Fruit fly (Drosophila melanogaster) whole organism, embryonic: ENCODE measurements around the gene GIIIspla2.

Experiments used
- ATbp ChIP-seq: fragments of 200-800 bp; sonication (Bioruptor generic); optimal IDR thresholded peaks from 2 replicates; lab custom pipeline; 2017; ENCODE audit warnings: missing biosample characterization, mild to moderate bottlenecking, missing genetic modification characterization, missing genetic modification reagents
- Abd-B ChIP-seq: fragments of 200-800 bp; sonication (Bioruptor generic); optimal IDR thresholded peaks from 2 replicates; lab custom pipeline; 2018; ENCODE audit warnings: missing biosample characterization, mild to moderate bottlenecking, missing genetic modification characterization, moderate library complexity
- Awh ChIP-seq: fragments of 200-800 bp; sonication (Bioruptor generic); IDR thresholded peaks from 2 replicates; pipeline ENCODE4, ENCODE4 v1.3.6; 2022; ENCODE audit warnings: missing biosample characterization, missing genetic modification characterization
- BtbVII ChIP-seq: fragments of 200-800 bp; sonication (Bioruptor generic); optimal IDR thresholded peaks from 3 replicates; lab custom pipeline; 2017; ENCODE audit warnings: missing biosample characterization, mild to moderate bottlenecking, missing genetic modification characterization
- C15 ChIP-seq: fragments of 200-800 bp; sonication (Bioruptor generic); IDR thresholded peaks from 3 replicates; pipeline ENCODE4 v1.3.6; 2022; ENCODE audit warnings: missing biosample characterization, missing genetic modification characterization
- CG10321 ChIP-seq: fragments of 200-800 bp; sonication (Bioruptor generic); IDR thresholded peaks from 2 replicates; pipeline ENCODE4 v1.3.6; 2022; ENCODE audit warnings: missing biosample characterization, missing genetic modification characterization
- CG14014 ChIP-seq: fragments of 200-800 bp; sonication (Bioruptor generic); IDR thresholded peaks from 2 replicates; pipeline ENCODE4 v1.3.6; 2022; ENCODE audit warnings: missing biosample characterization, missing genetic modification characterization
- CG15514 ChIP-seq: fragments of 200-800 bp; sonication (Bioruptor generic); optimal IDR thresholded peaks from 3 replicates; lab custom pipeline; 2017; ENCODE audit warnings: missing biosample characterization, missing genetic modification characterization, mild to moderate bottlenecking, moderate library complexity, missing genetic modification reagents
- CG1603 ChIP-seq: fragments of 200-800 bp; sonication (Bioruptor generic); optimal IDR thresholded peaks from 2 replicates; lab custom pipeline; 2019; ENCODE audit warnings: missing biosample characterization, mild to moderate bottlenecking, missing genetic modification characterization, moderate library complexity
- CG1647 ChIP-seq: fragments of 200-800 bp; sonication (Bioruptor generic); optimal IDR thresholded peaks from 3 replicates; lab custom pipeline; 2016; ENCODE audit warnings: missing biosample characterization, missing genetic modification characterization
- CG1832 ChIP-seq: fragments of 200-800 bp; sonication (Bioruptor generic); optimal IDR thresholded peaks from 2 replicates; lab custom pipeline; 2017; ENCODE audit warnings: missing biosample characterization, mild to moderate bottlenecking, missing genetic modification characterization, inconsistent platforms
- CG2129 ChIP-seq: fragments of 200-800 bp; sonication (Bioruptor generic); IDR thresholded peaks from 2 replicates; pipeline ENCODE4 v1.3.6; 2022; ENCODE audit warnings: missing biosample characterization, missing genetic modification characterization; ENCODE audit not compliant: partially characterized antibody
- CG2875 ChIP-seq: fragments of 200-800 bp; sonication (Bioruptor generic); optimal IDR thresholded peaks from 2 replicates; lab custom pipeline; 2017; ENCODE audit warnings: missing biosample characterization, mild to moderate bottlenecking, missing genetic modification characterization, missing genetic modification reagents
- CG3065 ChIP-seq: fragments of 200-800 bp; sonication (Bioruptor generic); optimal IDR thresholded peaks from 2 replicates; lab custom pipeline; 2016; ENCODE audit warnings: missing biosample characterization, missing genetic modification characterization
- CG33213 ChIP-seq: fragments of 200-800 bp; sonication (Bioruptor generic); optimal IDR thresholded peaks from 3 replicates; lab custom pipeline; 2016; ENCODE audit warnings: missing biosample characterization, missing genetic modification characterization
- CG3847 ChIP-seq: fragments of 200-800 bp; sonication (Bioruptor generic); IDR thresholded peaks from 2 replicates; pipeline ENCODE4 v1.3.6; 2022; ENCODE audit warnings: missing biosample characterization, missing genetic modification characterization
- CG5245 ChIP-seq: fragments of 200-800 bp; sonication (Bioruptor generic); optimal IDR thresholded peaks from 3 replicates; lab custom pipeline; 2016; ENCODE audit warnings: missing biosample characterization, missing genetic modification characterization
- CG6791 ChIP-seq: fragments of 200-800 bp; sonication (Bioruptor generic); IDR thresholded peaks from 3 replicates; pipeline ENCODE4 v1.3.6; 2022; ENCODE audit warnings: missing biosample characterization, missing genetic modification characterization; ENCODE audit not compliant: partially characterized antibody
- CG7987 ChIP-seq: fragments of 200-800 bp; sonication (Bioruptor generic); optimal IDR thresholded peaks from 2 replicates; lab custom pipeline; 2018; ENCODE audit warnings: missing biosample characterization, mild to moderate bottlenecking, missing genetic modification characterization, moderate library complexity
- CG9727 ChIP-seq: fragments of 200-800 bp; sonication (Bioruptor generic); optimal IDR thresholded peaks from 3 replicates; lab custom pipeline; 2017; ENCODE audit warnings: missing biosample characterization, mild to moderate bottlenecking, missing genetic modification characterization
- CG9797 ChIP-seq: fragments of 200-800 bp; sonication (Bioruptor generic); optimal IDR thresholded peaks from 3 replicates; lab custom pipeline; 2018; ENCODE audit warnings: missing biosample characterization, mild to moderate bottlenecking, missing genetic modification characterization
- Dad ChIP-seq: fragments of 200-800 bp; sonication (Bioruptor generic); optimal IDR thresholded peaks from 3 replicates; lab custom pipeline; 2016; ENCODE audit warnings: missing biosample characterization, missing genetic modification characterization
- Dbx ChIP-seq: fragments of 200-800 bp; sonication (Bioruptor generic); IDR thresholded peaks from 3 replicates; pipeline ENCODE4 v1.3.6; 2022; ENCODE audit warnings: missing biosample characterization, missing genetic modification characterization
- Dip3 ChIP-seq: fragments of 200-800 bp; sonication (Bioruptor generic); optimal IDR thresholded peaks from 3 replicates; lab custom pipeline; 2016; ENCODE audit warnings: missing biosample characterization, missing genetic modification characterization
- Ets65A ChIP-seq: fragments of 200-800 bp; sonication (Bioruptor generic); peaks from one replicate; lab custom pipeline; 2016; ENCODE audit warnings: missing biosample characterization, missing genetic modification characterization
- HmgD ChIP-seq: fragments of 200-800 bp; sonication (Bioruptor generic); optimal IDR thresholded peaks from 3 replicates; lab custom pipeline; 2016; ENCODE audit warnings: missing biosample characterization, missing genetic modification characterization
- Nf-YC ChIP-seq: fragments of 200-800 bp; optimal IDR thresholded peaks from 3 replicates; lab custom pipeline; 2019; ENCODE audit warnings: missing biosample characterization, mild to moderate bottlenecking, missing genetic modification characterization, moderate library complexity
- PHDP ChIP-seq: fragments of 200-800 bp; sonication (Bioruptor generic); optimal IDR thresholded peaks from 3 replicates; lab custom pipeline; 2018; ENCODE audit warnings: missing biosample characterization, mild to moderate bottlenecking, missing genetic modification characterization, moderate library complexity
- Poxn ChIP-seq: fragments of 200-800 bp; sonication (Bioruptor generic); IDR thresholded peaks from 2 replicates; pipeline ENCODE4 v1.3.6; 2022; ENCODE audit warnings: missing biosample characterization, missing genetic modification characterization
- Six4 ChIP-seq: fragments of 200-800 bp; sonication (Bioruptor generic); optimal IDR thresholded peaks from 2 replicates; lab custom pipeline; 2016; ENCODE audit warnings: missing biosample characterization, missing genetic modification characterization
- Trl ChIP-seq, 3 experiments: fragments of >200 bp in 2 of 3; fragments of 200-800 bp in 1 of 3; sonication (Bioruptor generic) in 1 of 3; optimal IDR thresholded peaks; 2 replicates in 1 of 3; 3 replicates in 2 of 3; lab custom pipeline; 2016 to 2017; ENCODE audit warnings: missing biosample characterization in 1 of 3, missing genetic modification characterization in 1 of 3
- ac ChIP-seq: fragments of 200-800 bp; sonication (Bioruptor generic); optimal IDR thresholded peaks from 3 replicates; lab custom pipeline; 2017; ENCODE audit warnings: missing biosample characterization, mild to moderate bottlenecking, missing genetic modification characterization
- bab2 ChIP-seq: fragments of 200-800 bp; sonication (Bioruptor generic); optimal IDR thresholded peaks from 2 replicates; lab custom pipeline; 2016; ENCODE audit warnings: missing biosample characterization, missing genetic modification characterization
- bbx ChIP-seq: fragments of 200-800 bp; sonication (Bioruptor generic); IDR thresholded peaks from 2 replicates; pipeline ENCODE4 v1.3.6; 2022; ENCODE audit warnings: missing biosample characterization, missing genetic modification characterization; ENCODE audit not compliant: partially characterized antibody
- bigmax ChIP-seq: fragments of 200-800 bp; sonication (Bioruptor generic); optimal IDR thresholded peaks from 2 replicates; lab custom pipeline; 2018; ENCODE audit warnings: missing biosample characterization, mild to moderate bottlenecking, missing genetic modification characterization
- chm ChIP-seq: fragments of 200-800 bp; sonication (Bioruptor generic); IDR thresholded peaks from 2 replicates; pipeline ENCODE4 v1.3.6; 2022; ENCODE audit warnings: missing biosample characterization, missing genetic modification characterization
- chn ChIP-seq: fragments of 200-800 bp; sonication (Bioruptor generic); optimal IDR thresholded peaks from 2 replicates; lab custom pipeline; 2016; ENCODE audit warnings: missing biosample characterization, missing genetic modification characterization
- corto ChIP-seq: fragments of 200-800 bp; sonication (Bioruptor generic); optimal IDR thresholded peaks from 2 replicates; lab custom pipeline; 2016; ENCODE audit warnings: missing biosample characterization, mild to moderate bottlenecking, missing genetic modification characterization, moderate library complexity
- fd96Cb ChIP-seq: fragments of 200-800 bp; sonication (Bioruptor generic); optimal IDR thresholded peaks from 2 replicates; lab custom pipeline; 2018; ENCODE audit warnings: missing biosample characterization, mild to moderate bottlenecking, missing genetic modification characterization, moderate library complexity
- hb ChIP-seq: fragments of 200-800 bp; sonication (Bioruptor generic); IDR thresholded peaks from 3 replicates; pipeline ENCODE4 v1.3.6; 2022; ENCODE audit warnings: missing biosample characterization, missing genetic modification characterization; ENCODE audit not compliant: partially characterized antibody
- her ChIP-seq: fragments of 200-800 bp; sonication (Bioruptor generic); optimal IDR thresholded peaks from 2 replicates; lab custom pipeline; 2016; ENCODE audit warnings: missing biosample characterization, missing genetic modification characterization
- ken ChIP-seq: fragments of 200-800 bp; sonication (Bioruptor generic); IDR thresholded peaks from 3 replicates; pipeline ENCODE4 v1.3.6; 2022; ENCODE audit warnings: missing biosample characterization, missing genetic modification characterization
- lilli ChIP-seq: fragments of 200-800 bp; sonication (Bioruptor generic); optimal IDR thresholded peaks from 3 replicates; lab custom pipeline; 2016; ENCODE audit warnings: missing biosample characterization, missing genetic modification characterization
- nerfin-1 ChIP-seq: fragments of 200-800 bp; sonication (Bioruptor generic); optimal IDR thresholded peaks from 3 replicates; lab custom pipeline; 2019; ENCODE audit warnings: missing biosample characterization, mild to moderate bottlenecking, missing genetic modification characterization, moderate library complexity
- odd ChIP-seq: fragments of 200-800 bp; sonication (Bioruptor generic); optimal IDR thresholded peaks from 2 replicates; lab custom pipeline; 2017; ENCODE audit warnings: missing biosample characterization, mild to moderate bottlenecking, missing genetic modification characterization
- pfk ChIP-seq: fragments of 200-800 bp; sonication (Bioruptor generic); optimal IDR thresholded peaks from 2 replicates; lab custom pipeline; 2018; ENCODE audit warnings: missing biosample characterization, mild to moderate bottlenecking, missing genetic modification characterization, moderate library complexity
- row ChIP-seq: fragments of 200-800 bp; sonication (Bioruptor generic); IDR thresholded peaks from 3 replicates; pipeline ENCODE4 v1.3.6; 2022; ENCODE audit warnings: missing biosample characterization, missing genetic modification characterization
- run ChIP-seq: fragments of 200-800 bp; sonication (Bioruptor generic); optimal IDR thresholded peaks from 3 replicates; lab custom pipeline; 2018; ENCODE audit warnings: missing biosample characterization, mild to moderate bottlenecking, missing genetic modification characterization
- vnd ChIP-seq: fragments of 200-800 bp; sonication (Bioruptor generic); IDR thresholded peaks from 3 replicates; pipeline ENCODE4 v1.3.6; 2022; ENCODE audit warnings: missing biosample characterization, missing genetic modification characterization; ENCODE audit not compliant: partially characterized antibody
- vvl ChIP-seq: fragments of 200-800 bp; sonication (Bioruptor generic); IDR thresholded peaks from 2 replicates; pipeline ENCODE4 v1.3.6; 2022; ENCODE audit warnings: missing biosample characterization, missing genetic modification characterization

GIIIspla2 gene

dm6 chrX:8202724-8203362 is 45.4 kb downstream of the GIIIspla2 start (continued):
- TF ChIP-seq nerfin-1 (tag; lab: Kevin White, UChicago) (no peak), CG1832 (GFP tag; lab: Kevin White, UChicago) (no peak), vvl (peak; percentile 10; the same call in 1 of the 2 replicates), bbx (GFP tag; lab: Robert Waterston, UW) (no peak), PHDP (tag; lab: Kevin White, UChicago) (peak; percentile 23), CG3065 (GFP tag; lab: Kevin White, UChicago) (no peak), chn (no peak), run (no peak), pfk (no peak), CG3847 (GFP tag; lab: Robert Waterston, UW) (no peak), HmgD (GFP tag; lab: Kevin White, UChicago) (no peak), Six4 (GFP tag; lab: Kevin White, UChicago) (no peak), CG2129 (GFP tag; lab: Robert Waterston, UW) (no peak), Dad (no peak), CG9797 (GFP tag; lab: Kevin White, UChicago) (no peak), her (GFP tag; lab: Kevin White, UChicago) (no peak), CG1647 (GFP tag; lab: Kevin White, UChicago) (no peak), Dbx (GFP tag; lab: Robert Waterston, UW) (no peak), Trl (optimal IDR thresholded peaks at IDR 0.05; lab: Kevin White, UChicago) (no peak), Trl (GFP tag; optimal IDR thresholded peaks at IDR 0.05; lab: Kevin White, UChicago) (no peak), Dip3 (peak; percentile 0), Ets65A (no peak), CG15514 (GFP tag; lab: Kevin White, UChicago) (no peak), Poxn (GFP tag; lab: Robert Waterston, UW) (no peak), hb (GFP tag; lab: Robert Waterston, UW) (no peak), BtbVII (GFP tag; lab: Kevin White, UChicago) (no peak), CG10321 (GFP tag; lab: Robert Waterston, UW) (no peak), Awh (GFP tag; lab: Robert Waterston, UW) (no peak), ac (GFP tag; lab: Kevin White, UChicago) (no peak), CG7987 (no peak), odd (GFP tag; lab: Kevin White, UChicago) (no peak), bab2 (GFP tag; lab: Kevin White, UChicago) (no peak), C15 (GFP tag; lab: Robert Waterston, UW) (no peak), CG1603 (tag; lab: Kevin White, UChicago) (peak; percentile 3), CG33213 (GFP tag; lab: Kevin White, UChicago) (no peak), CG6791 (GFP tag; lab: Robert Waterston, UW) (no peak), Nf-YC (tag; lab: Kevin White, UChicago) (peak; percentile 14), CG14014 (GFP tag; lab: Robert Waterston, UW) (no peak), chm (no peak), ken (GFP tag; lab: Robert Waterston, UW) (no peak), bigmax (no peak), Abd-B (no peak), row (GFP tag; lab: Robert Waterston, UW) (peak; percentile 63), fd96Cb (no peak), CG5245 (GFP tag; lab: Kevin White, UChicago) (no peak), CG2875 (GFP tag; lab: Kevin White, UChicago) (no peak), lilli (GFP tag; lab: Kevin White, UChicago) (peak; percentile 4), corto (no peak), vnd (GFP tag; lab: Robert Waterston, UW) (no peak), CG9727 (GFP tag; lab: Kevin White, UChicago) (peak; percentile 16), ATbp (GFP tag; lab: Kevin White, UChicago) (no peak)
